Fruit fly (Drosophila melanogaster) whole organism, prepupa: ENCODE results near the gene CG9166.
A peak's percentile ranks its signal among the peaks of the same experiment; 100 is the strongest.

ENCODE experiments used
- CG34406 ChIP-seq: fragments of 200-800 bp; sonication (Bioruptor generic); optimal IDR thresholded peaks from 3 replicates; lab custom pipeline; 2016; ENCODE audit warnings: missing biosample characterization, missing genetic modification characterization
- CG6854 ChIP-seq: fragments of 200-800 bp; sonication (Bioruptor generic); optimal IDR thresholded peaks from 2 replicates; lab custom pipeline; 2017; ENCODE audit warnings: missing biosample characterization, mild to moderate bottlenecking, missing genetic modification characterization
- CG7368 ChIP-seq: fragments of 200-800 bp; sonication (Bioruptor generic); optimal IDR thresholded peaks from 3 replicates; lab custom pipeline; 2016; ENCODE audit warnings: missing biosample characterization, missing genetic modification characterization
- OdsH ChIP-seq: fragments of 200-800 bp; sonication (Bioruptor generic); optimal IDR thresholded peaks from 3 replicates; lab custom pipeline; 2016; ENCODE audit warnings: missing biosample characterization, missing genetic modification characterization
- acj6 ChIP-seq: fragments of 200-800 bp; sonication (Bioruptor generic); optimal IDR thresholded peaks from 3 replicates; lab custom pipeline; 2016; ENCODE audit warnings: missing biosample characterization, missing genetic modification characterization
- svp ChIP-seq: fragments of 200-800 bp; sonication (Bioruptor generic); peaks from one replicate; lab custom pipeline; 2016; ENCODE audit warnings: missing biosample characterization, missing genetic modification characterization

- TF ChIP-seq CG34406 (GFP tag; lab: Kevin White, UChicago) (no peak), svp (GFP tag; lab: Kevin White, UChicago) (peak; percentile 56), CG6854 (no peak), CG7368 (GFP tag; lab: Kevin White, UChicago) (no peak), OdsH (no peak), acj6 (GFP tag; lab: Kevin White, UChicago) (no peak)
These were observed 30.0 kb downstream of the CG9166 start for dm6 chr3L:1380959-1381358.
